Fruit fly (Drosophila melanogaster) whole organism, wandering third instar larva: ENCODE data around the gene CG15544.
A peak's percentile ranks its signal among the peaks of the same experiment; 100 is the strongest.

Experiments used
- Abd-B ChIP-seq: fragments of >200 bp; optimal IDR thresholded peaks from 2 replicates; lab custom pipeline; 2017; ENCODE audit warnings: missing biosample characterization, missing genetic modification characterization
- Dfd ChIP-seq: fragments of >200 bp; optimal IDR thresholded peaks from 2 replicates; lab custom pipeline; 2017; ENCODE audit warnings: missing biosample characterization, missing genetic modification characterization
- Hnf4 ChIP-seq: fragments of 200-800 bp; sonication (Bioruptor generic); optimal IDR thresholded peaks from 2 replicates; lab custom pipeline; 2016; ENCODE audit warnings: missing biosample characterization, mild to moderate bottlenecking, missing genetic modification characterization
- Jra ChIP-seq: sonication (Bioruptor generic); optimal IDR thresholded peaks from 2 replicates; lab custom pipeline; 2016; ENCODE audit warnings: missing biosample characterization, missing genetic modification characterization
- br ChIP-seq: fragments of 200-800 bp; sonication (Bioruptor generic); optimal IDR thresholded peaks from 2 replicates; lab custom pipeline; 2016; ENCODE audit warnings: missing biosample characterization, missing genetic modification characterization
- ey ChIP-seq: fragments of 200-800 bp; sonication (Bioruptor generic); optimal IDR thresholded peaks from 2 replicates; lab custom pipeline; 2016; ENCODE audit warnings: missing biosample characterization, missing genetic modification characterization
- fru ChIP-seq: fragments of 200-800 bp; sonication (Bioruptor generic); optimal IDR thresholded peaks from 3 replicates; lab custom pipeline; 2016; ENCODE audit warnings: missing biosample characterization, mild to moderate bottlenecking, missing genetic modification characterization
- h ChIP-seq: fragments of 200-800 bp; sonication (Bioruptor generic); optimal IDR thresholded peaks from 3 replicates; lab custom pipeline; 2016; ENCODE audit warnings: missing biosample characterization, mild to moderate bottlenecking, missing genetic modification characterization
- lola ChIP-seq: fragments of >200 bp; optimal IDR thresholded peaks from 2 replicates; lab custom pipeline; 2017; ENCODE audit warnings: missing biosample characterization, missing genetic modification characterization
- pan ChIP-seq: fragments of >200 bp; optimal IDR thresholded peaks from 2 replicates; lab custom pipeline; 2017
- psq ChIP-seq: fragments of 200-800 bp; sonication (Bioruptor generic); optimal IDR thresholded peaks from 3 replicates; lab custom pipeline; 2017; ENCODE audit warnings: missing biosample characterization, mild to moderate bottlenecking, missing genetic modification characterization, moderate library complexity
- tai ChIP-seq: sonication (Bioruptor generic); optimal IDR thresholded peaks from 2 replicates; lab custom pipeline; 2016; ENCODE audit warnings: missing biosample characterization, missing genetic modification characterization

DNA sequence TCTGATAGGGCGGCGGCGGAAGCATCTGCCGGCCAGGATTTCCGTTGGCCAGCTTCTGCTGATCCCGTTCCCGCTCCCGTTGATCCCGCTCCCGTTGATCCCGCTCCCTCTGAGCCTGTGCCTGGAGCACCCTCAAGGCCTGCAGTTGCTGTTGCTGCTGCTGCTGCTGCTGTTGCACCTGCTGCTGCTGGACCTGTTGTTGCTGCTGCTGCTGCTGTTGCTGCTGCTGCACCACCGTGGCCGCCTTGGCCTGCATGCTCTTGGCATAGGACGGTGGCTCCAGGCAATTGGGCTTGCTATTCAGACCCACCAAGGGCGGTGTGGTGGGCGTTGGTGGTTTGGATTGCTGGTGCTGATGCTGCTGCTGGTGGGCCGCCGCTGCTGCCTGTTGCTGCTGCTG is 34.7 kb upstream of the CG15544 start:
- TF ChIP-seq Dfd (peak; percentile 76), ey (GFP tag; lab: Kevin White, UChicago) (no peak), pan (no peak), fru (GFP tag; lab: Kevin White, UChicago) (no peak), psq (GFP tag; lab: Kevin White, UChicago) (no peak), Abd-B (GFP tag; lab: Kevin White, UChicago) (no peak), lola (GFP tag; lab: Kevin White, UChicago) (no peak), h (GFP tag; lab: Kevin White, UChicago) (no peak), br (GFP tag; lab: Kevin White, UChicago) (no peak), tai (GFP tag; lab: Kevin White, UChicago) (no peak), Hnf4 (GFP tag; lab: Kevin White, UChicago) (no peak), Jra (no peak)
